Fruit fly (Drosophila melanogaster) whole organism, embryonic: Measurements from ENCODE around the gene CG7407.

Experiments
- Atf-2 ChIP-seq: fragments of 200-800 bp; sonication (Bioruptor generic); optimal IDR thresholded peaks from 2 replicates; lab custom pipeline; 2016; ENCODE audit warnings: missing biosample characterization, missing genetic modification characterization
- Atf6 ChIP-seq: fragments of 200-800 bp; sonication (Bioruptor generic); IDR thresholded peaks from 2 replicates; pipeline ENCODE4 v1.3.6; 2022; ENCODE audit warnings: missing biosample characterization, missing genetic modification characterization
- CG10959 ChIP-seq: fragments of 200-800 bp; sonication (Bioruptor generic); IDR thresholded peaks from 2 replicates; pipeline ENCODE4 v1.3.6; 2022; ENCODE audit warnings: missing biosample characterization, missing genetic modification characterization
- CG10979 ChIP-seq: fragments of 200-800 bp; sonication (Bioruptor generic); optimal IDR thresholded peaks from 2 replicates; lab custom pipeline; 2018; ENCODE audit warnings: missing biosample characterization, mild to moderate bottlenecking, missing genetic modification characterization, moderate library complexity
- CG11504 ChIP-seq: fragments of 200-800 bp; sonication (Bioruptor generic); optimal IDR thresholded peaks from 3 replicates; lab custom pipeline; 2019; ENCODE audit warnings: missing biosample characterization, mild to moderate bottlenecking, missing genetic modification characterization, moderate library complexity
- CG11695 ChIP-seq: fragments of 200-800 bp; sonication (Bioruptor generic); IDR thresholded peaks from 3 replicates; pipeline ENCODE4 v1.3.6; 2022; ENCODE audit warnings: missing biosample characterization, missing genetic modification characterization
- CG13424 ChIP-seq: fragments of 200-800 bp; sonication (Bioruptor generic); optimal IDR thresholded peaks from 2 replicates; lab custom pipeline; 2019; ENCODE audit warnings: missing biosample characterization, mild to moderate bottlenecking, missing genetic modification characterization, moderate library complexity
- CG14667 ChIP-seq: fragments of 200-800 bp; sonication (Bioruptor generic); IDR thresholded peaks from 2 replicates; pipeline ENCODE4 v1.3.6; 2022; ENCODE audit warnings: missing biosample characterization, missing genetic modification characterization
- CG14860 ChIP-seq: fragments of 200-800 bp; sonication (Bioruptor generic); IDR thresholded peaks from 3 replicates; pipeline ENCODE4 v1.3.6; 2022; ENCODE audit warnings: missing biosample characterization, missing genetic modification characterization; ENCODE audit not compliant: partially characterized antibody
- CG15601 ChIP-seq: fragments of 200-800 bp; sonication (Bioruptor generic); optimal IDR thresholded peaks from 3 replicates; lab custom pipeline; 2019; ENCODE audit warnings: missing biosample characterization, mild to moderate bottlenecking, missing genetic modification characterization, moderate library complexity
- CG17568 ChIP-seq: fragments of 200-800 bp; sonication (Bioruptor generic); optimal IDR thresholded peaks from 2 replicates; lab custom pipeline; 2018; ENCODE audit warnings: missing biosample characterization, mild to moderate bottlenecking, missing genetic modification characterization, moderate library complexity
- CG18011 ChIP-seq: fragments of 200-800 bp; sonication (Bioruptor generic); optimal IDR thresholded peaks from 2 replicates; lab custom pipeline; 2017; ENCODE audit warnings: missing biosample characterization, missing genetic modification characterization, mild to moderate bottlenecking, moderate library complexity, missing genotype
- CG2712 ChIP-seq: fragments of 200-800 bp; optimal IDR thresholded peaks from 3 replicates; lab custom pipeline; 2019; ENCODE audit warnings: missing biosample characterization, mild to moderate bottlenecking, missing genetic modification characterization, moderate library complexity
- CG3995 ChIP-seq: fragments of 200-800 bp; sonication (Bioruptor generic); optimal IDR thresholded peaks from 3 replicates; lab custom pipeline; 2016; ENCODE audit warnings: missing biosample characterization, missing genetic modification characterization
- CG43689 ChIP-seq: fragments of 200-800 bp; sonication (Bioruptor generic); IDR thresholded peaks from 2 replicates; pipeline ENCODE4 v1.3.6; 2022; ENCODE audit warnings: missing biosample characterization, missing genetic modification characterization
- CG4424 ChIP-seq: fragments of 200-800 bp; sonication (Bioruptor generic); optimal IDR thresholded peaks from 3 replicates; lab custom pipeline; 2016; ENCODE audit warnings: missing biosample characterization, missing genetic modification characterization
- CG5245 ChIP-seq: fragments of 200-800 bp; sonication (Bioruptor generic); optimal IDR thresholded peaks from 3 replicates; lab custom pipeline; 2016; ENCODE audit warnings: missing biosample characterization, missing genetic modification characterization
- CG7745 ChIP-seq: fragments of 200-800 bp; sonication (Bioruptor generic); optimal IDR thresholded peaks from 2 replicates; lab custom pipeline; 2018; ENCODE audit warnings: missing biosample characterization, mild to moderate bottlenecking, missing genetic modification characterization, moderate library complexity
- CG8478 ChIP-seq: fragments of >200 bp; optimal IDR thresholded peaks from 2 replicates; lab custom pipeline; 2018
- CG9437 ChIP-seq: fragments of 200-800 bp; sonication (Bioruptor generic); optimal IDR thresholded peaks from 2 replicates; lab custom pipeline; 2018; ENCODE audit warnings: missing biosample characterization, mild to moderate bottlenecking, missing genetic modification characterization
- Dfd ChIP-seq, 2 experiments: fragments of >200 bp; optimal IDR thresholded peaks; 2 replicates each; lab custom pipeline; 2017; ENCODE audit warnings: missing biosample characterization in 2 of 2, missing genetic modification characterization in 2 of 2
- Dip2 ChIP-seq: fragments of 200-800 bp; sonication (Bioruptor generic); IDR thresholded peaks from 2 replicates; pipeline ENCODE4 v1.3.6; 2022; ENCODE audit warnings: missing biosample characterization, missing genetic modification characterization
- H2.0 ChIP-seq: fragments of 200-800 bp; sonication (Bioruptor generic); IDR thresholded peaks from 2 replicates; pipeline ENCODE4 v1.3.6; 2022; ENCODE audit warnings: missing biosample characterization, missing genetic modification characterization
- Hmr ChIP-seq: fragments of 200-800 bp; sonication (Bioruptor generic); optimal IDR thresholded peaks from 3 replicates; lab custom pipeline; 2017; ENCODE audit warnings: mild to moderate bottlenecking, missing biosample characterization, missing genetic modification reagents, missing genetic modification characterization
- NFAT ChIP-seq: fragments of 200-800 bp; sonication (Bioruptor generic); IDR thresholded peaks from 2 replicates; pipeline ENCODE4 v1.3.6; 2022; ENCODE audit warnings: missing biosample characterization, missing genetic modification characterization
- Neu2 ChIP-seq: fragments of 200-800 bp; sonication (Bioruptor generic); optimal IDR thresholded peaks from 3 replicates; lab custom pipeline; 2016; ENCODE audit warnings: missing biosample characterization, missing genetic modification characterization, borderline replicate concordance
- Ssrp ChIP-seq: fragments of 200-800 bp; sonication (Bioruptor generic); optimal IDR thresholded peaks from 2 replicates; lab custom pipeline; 2018; ENCODE audit warnings: missing biosample characterization, mild to moderate bottlenecking, missing genetic modification characterization, moderate library complexity
- TFAM ChIP-seq: fragments of 200-800 bp; sonication (Bioruptor generic); optimal IDR thresholded peaks from 2 replicates; lab custom pipeline; 2017; ENCODE audit warnings: missing biosample characterization, missing genetic modification characterization, inconsistent platforms
- Xbp1 ChIP-seq: fragments of 200-800 bp; sonication (Bioruptor generic); optimal IDR thresholded peaks from 3 replicates; lab custom pipeline; 2016; ENCODE audit warnings: missing biosample characterization, mild to moderate bottlenecking, missing genetic modification characterization
- aop ChIP-seq: fragments of 200-800 bp; sonication (Bioruptor generic); IDR thresholded peaks from 2 replicates; pipeline ENCODE4 v1.3.6; 2022; ENCODE audit warnings: missing biosample characterization, missing genetic modification characterization
- ase ChIP-seq: fragments of 200-800 bp; sonication (Bioruptor generic); IDR thresholded peaks from 3 replicates; pipeline ENCODE4 v1.3.6; 2022; ENCODE audit warnings: missing biosample characterization, missing genetic modification characterization
- cas ChIP-seq: fragments of 200-800 bp; sonication (Bioruptor generic); IDR thresholded peaks from 2 replicates; pipeline ENCODE4 v1.3.6; 2022; ENCODE audit warnings: missing biosample characterization, missing genetic modification characterization
- ci ChIP-seq: fragments of 200-800 bp; sonication (Bioruptor generic); IDR thresholded peaks from 3 replicates; pipeline ENCODE4 v1.3.6; 2022; ENCODE audit warnings: missing biosample characterization, missing genetic modification characterization
- cwo ChIP-seq: fragments of 200-800 bp; sonication (Bioruptor generic); optimal IDR thresholded peaks from 3 replicates; lab custom pipeline; 2017; ENCODE audit warnings: missing biosample characterization, missing genetic modification characterization, mild to moderate bottlenecking, moderate library complexity, missing genetic modification reagents
- dm ChIP-seq: fragments of 200-800 bp; sonication (Bioruptor generic); optimal IDR thresholded peaks from 3 replicates; lab custom pipeline; 2016; ENCODE audit warnings: missing biosample characterization, missing genetic modification characterization
- dmrt99B ChIP-seq: fragments of 200-800 bp; sonication (Bioruptor generic); optimal IDR thresholded peaks from 2 replicates; lab custom pipeline; 2018; ENCODE audit warnings: missing biosample characterization, mild to moderate bottlenecking, missing genetic modification characterization, moderate library complexity
- gfzf ChIP-seq: fragments of 200-800 bp; sonication (Bioruptor generic); optimal IDR thresholded peaks from 2 replicates; lab custom pipeline; 2016; ENCODE audit warnings: missing biosample characterization, mild to moderate bottlenecking, missing genetic modification characterization, moderate library complexity
- ham ChIP-seq: fragments of 200-800 bp; sonication (Bioruptor generic); IDR thresholded peaks from 2 replicates; pipeline ENCODE4 v1.3.6; 2022; ENCODE audit warnings: missing biosample characterization, missing genetic modification characterization
- hbn ChIP-seq: fragments of 200-800 bp; sonication (Bioruptor generic); IDR thresholded peaks from 2 replicates; pipeline ENCODE4 v1.3.6; 2022; ENCODE audit warnings: missing biosample characterization, missing genetic modification characterization; ENCODE audit not compliant: partially characterized antibody
- luna ChIP-seq: fragments of 200-800 bp; sonication (Bioruptor generic); optimal IDR thresholded peaks from 2 replicates; lab custom pipeline; 2016; ENCODE audit warnings: missing biosample characterization, missing genetic modification characterization
- nom ChIP-seq: fragments of 200-800 bp; sonication (Bioruptor generic); optimal IDR thresholded peaks from 2 replicates; lab custom pipeline; 2017; ENCODE audit warnings: missing biosample characterization, missing genetic modification characterization, mild to moderate bottlenecking, moderate library complexity, missing genetic modification reagents
- sc ChIP-seq, 3 experiments: fragments of >200 bp in 2 of 3; fragments of 200-800 bp in 1 of 3; sonication (Bioruptor generic) in 1 of 3; optimal IDR thresholded peaks; 2 replicates in 2 of 3; 3 replicates in 1 of 3; lab custom pipeline; 2017; ENCODE audit warnings: mild to moderate bottlenecking in 1 of 3, missing biosample characterization in 1 of 3, missing genetic modification characterization in 1 of 3, missing genetic modification reagents in 1 of 3
- sd ChIP-seq: fragments of 200-800 bp; sonication (Bioruptor generic); optimal IDR thresholded peaks from 3 replicates; lab custom pipeline; 2018; ENCODE audit warnings: missing biosample characterization, mild to moderate bottlenecking, missing genetic modification characterization, moderate library complexity
- sna ChIP-seq: fragments of 200-800 bp; sonication (Bioruptor generic); IDR thresholded peaks from 2 replicates; pipeline ENCODE4 v1.3.6; 2022; ENCODE audit warnings: missing biosample characterization, missing genetic modification characterization; ENCODE audit not compliant: partially characterized antibody
- tin ChIP-seq: fragments of 200-800 bp; sonication (Bioruptor generic); optimal IDR thresholded peaks from 3 replicates; lab custom pipeline; 2016; ENCODE audit warnings: missing biosample characterization, missing genetic modification characterization
- tio ChIP-seq: fragments of 200-800 bp; sonication (Bioruptor generic); optimal IDR thresholded peaks from 2 replicates; lab custom pipeline; 2017; ENCODE audit warnings: missing biosample characterization, missing genetic modification characterization, inconsistent platforms
- tna ChIP-seq: fragments of 200-800 bp; sonication (Bioruptor generic); IDR thresholded peaks from 2 replicates; pipeline ENCODE4 v1.3.6; 2022; ENCODE audit warnings: missing biosample characterization, missing genetic modification characterization; ENCODE audit not compliant: partially characterized antibody
- vfl ChIP-seq: fragments of 200-800 bp; sonication (Bioruptor generic); optimal IDR thresholded peaks from 2 replicates; lab custom pipeline; 2016; ENCODE audit warnings: missing biosample characterization, missing genetic modification characterization
- zf30C ChIP-seq: fragments of 200-800 bp; sonication (Bioruptor generic); optimal IDR thresholded peaks from 3 replicates; lab custom pipeline; 2018; ENCODE audit warnings: missing biosample characterization, mild to moderate bottlenecking, missing genetic modification characterization

The CG7407 gene

dm6 chr3L:21859299-21860052, 36.2 kb downstream of the CG7407 start (continued):
- TF ChIP-seq Dfd (GFP tag; optimal IDR thresholded peaks at IDR 0.05; lab: Kevin White, UChicago) (no peak), cwo (GFP tag; lab: Kevin White, UChicago) (peak; percentile 54), CG11504 (tag; lab: Kevin White, UChicago) (peak; percentile 75), sna (GFP tag; lab: Robert Waterston, UW) (no peak), CG5245 (no peak), Xbp1 (GFP tag; lab: Kevin White, UChicago) (peak; percentile 6), CG13424 (peak; percentile 57), dm (GFP tag; lab: Kevin White, UChicago) (no peak), Dip2 (no peak), aop (no peak), CG14860 (GFP tag; lab: Robert Waterston, UW) (no peak), CG18011 (no peak), tin (GFP tag; lab: Kevin White, UChicago) (peak; percentile 3), cas (GFP tag; lab: Robert Waterston, UW) (no peak), H2.0 (GFP tag; lab: Robert Waterston, UW) (no peak), CG2712 (tag; lab: Kevin White, UChicago) (no peak), gfzf (no peak), Hmr (peak; percentile 64), CG3995 (no peak), CG10959 (GFP tag; lab: Robert Waterston, UW) (no peak), CG4424 (GFP tag; lab: Kevin White, UChicago) (peak; percentile 24), TFAM (GFP tag; lab: Kevin White, UChicago) (no peak), CG17568 (GFP tag; lab: Kevin White, UChicago) (no peak), ham (GFP tag; lab: Robert Waterston, UW) (no peak), CG9437 (GFP tag; lab: Kevin White, UChicago) (peak; percentile 38), tna (no peak), ci (GFP tag; lab: Robert Waterston, UW) (no peak), Neu2 (GFP tag; lab: Kevin White, UChicago) (no peak), Atf6 (GFP tag; lab: Robert Waterston, UW) (no peak), dmrt99B (tag; lab: Kevin White, UChicago) (peak; percentile 65), CG43689 (no peak), CG10979 (tag; lab: Kevin White, UChicago) (no peak), vfl (GFP tag; lab: Kevin White, UChicago) (no peak), CG11695 (GFP tag; lab: Robert Waterston, UW) (0 out of 3 replicates have a peak, but pooled peaks have one; percentile 25), CG15601 (tag; lab: Kevin White, UChicago) (peak; percentile 12), hbn (GFP tag; lab: Robert Waterston, UW) (no peak), CG8478 (no peak), zf30C (GFP tag; lab: Kevin White, UChicago) (peak; percentile 3), CG7745 (no peak), NFAT (no peak), tio (GFP tag; lab: Kevin White, UChicago) (no peak), Ssrp (tag; lab: Kevin White, UChicago) (peak; percentile 25), ase (GFP tag; lab: Robert Waterston, UW) (no peak), luna (GFP tag; lab: Kevin White, UChicago) (no peak), Atf-2 (GFP tag; lab: Kevin White, UChicago) (no peak), nom (no peak), CG14667 (GFP tag; lab: Robert Waterston, UW) (no peak), sd (no peak), sc (optimal IDR thresholded peaks at IDR 0.05; lab: Kevin White, UChicago) (no peak), sc (GFP tag; optimal IDR thresholded peaks at IDR 0.05; lab: Kevin White, UChicago) (peak; percentile 9)
